Worm (Caenorhabditis elegans) whole organism, L4 larva: ENCODE data around the gene col-176.

ENCODE experiments used
- F49E8.2 ChIP-seq: sonication (generic microtip); optimal IDR thresholded peaks from 2 replicates; lab custom pipeline; 2016; ENCODE audit warnings: missing compliant biosample characterization, mild to moderate bottlenecking, missing genetic modification characterization, borderline replicate concordance
- R02D3.7 ChIP-seq: fragments of 150-350 bp; sonication (generic microtip); optimal IDR thresholded peaks from 3 replicates; lab custom pipeline; 2014; ENCODE audit warnings: missing biosample characterization, missing genetic modification characterization
- Y48G9A.11 ChIP-seq: fragments of 200-800 bp; sonication (Bioruptor generic); IDR thresholded peaks from 2 replicates; pipeline ENCODE4 v1.3.6; 2022; ENCODE audit warnings: missing genetic modification reagents, missing genetic modification characterization, missing compliant biosample characterization
- ZK337.2 ChIP-seq: fragments of 200-800 bp; sonication (Bioruptor generic); IDR thresholded peaks from 2 replicates; pipeline ENCODE4 v1.3.6; 2022; ENCODE audit warnings: missing genetic modification reagents, missing genetic modification characterization, missing compliant biosample characterization
- dmd-9 ChIP-seq: fragments of 200-800 bp; sonication (Bioruptor generic); IDR thresholded peaks from 2 replicates; pipeline ENCODE4 v1.3.6; 2022; ENCODE audit warnings: missing genetic modification reagents, missing genetic modification characterization, missing compliant biosample characterization
- dpl-1 ChIP-seq: fragments of 150-350 bp; optimal IDR thresholded peaks from 2 replicates; lab custom pipeline; 2014; ENCODE audit warnings: missing biosample characterization, missing genetic modification reagents, missing genetic modification characterization
- jun-1 ChIP-seq: fragments of 150-350 bp; optimal IDR thresholded peaks from 2 replicates; lab custom pipeline; 2014; ENCODE audit warnings: missing biosample characterization, missing genetic modification reagents, missing genetic modification characterization
- nhr-11 ChIP-seq: fragments of 150-350 bp; optimal IDR thresholded peaks from 2 replicates; lab custom pipeline; 2014; ENCODE audit warnings: missing biosample characterization, missing genetic modification characterization
- nhr-25 ChIP-seq: sonication (generic microtip); optimal IDR thresholded peaks from 2 replicates; lab custom pipeline; 2017; ENCODE audit warnings: missing genetic modification characterization, mild to moderate bottlenecking, missing compliant biosample characterization, antibody characterized with exemption, moderate library complexity, borderline replicate concordance; ENCODE audit not compliant: insufficient read depth
- unc-130 ChIP-seq: sonication (generic microtip); optimal IDR thresholded peaks from 2 replicates; lab custom pipeline; 2016; ENCODE audit warnings: missing genetic modification reagents, missing genetic modification characterization, missing compliant biosample characterization
- ztf-11 ChIP-seq: fragments of 150-350 bp; optimal IDR thresholded peaks from 2 replicates; lab custom pipeline; 2014; ENCODE audit warnings: missing biosample characterization, missing genetic modification characterization

- TF ChIP-seq F49E8.2 (tag; lab: Kevin White, UChicago) (no peak), nhr-11 (no peak), unc-130 (GFP tag; lab: Kevin White, UChicago) (no peak), jun-1 (tag; lab: Kevin White, UChicago) (no peak), dmd-9 (GFP tag; lab: Robert Waterston, UW) (no peak), nhr-25 (tag; lab: Kevin White, UChicago) (no peak), ztf-11 (tag; lab: Kevin White, UChicago) (no peak), Y48G9A.11 (GFP tag; lab: Robert Waterston, UW) (no peak), R02D3.7 (tag; lab: Kevin White, UChicago) (no peak), ZK337.2 (GFP tag; lab: Robert Waterston, UW) (no peak), dpl-1 (GFP tag; lab: Kevin White, UChicago) (no peak)
Observed at ce11 chrX:10074988-10075387, 2.4 kb upstream of the col-176 start, which contains the start of gene dao-4.
